5 worm cellular contexts compared by ENCODE assay signal in the genomic region with DNA sequence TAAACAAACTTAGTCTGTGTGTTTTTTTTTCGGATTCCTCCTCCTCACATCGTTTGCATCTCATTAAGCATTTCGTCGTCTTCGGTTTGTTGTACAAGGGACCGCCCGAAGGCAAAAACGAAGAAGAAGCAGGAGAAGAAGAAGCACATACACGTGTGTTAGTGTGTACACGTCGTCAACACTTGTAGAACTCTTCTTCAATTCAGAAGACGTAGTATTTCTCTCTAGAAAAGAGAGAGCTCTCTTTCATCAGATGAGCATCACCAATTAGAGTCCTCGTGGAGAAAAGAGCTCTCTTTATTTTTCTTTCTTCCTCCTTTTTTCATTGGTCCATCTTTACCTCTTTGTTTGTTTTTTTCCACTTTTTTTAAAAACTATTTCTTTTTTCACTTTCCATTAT.
TF ChIP-seq lines count a peak whose summit lies in the region.

No protein-coding gene starts in this region.

TF ChIP-seq in whole organism, L1 larva, 84 proteins besides CTCF, POLR2A, EP300 and RAD21:
- TF ChIP-seq aly-2 (tag; optimal IDR thresholded peaks at IDR 0.05; lab: Kevin White, UChicago), result no peak
- peak; percentile 66 for TF ChIP-seq lin-14 (GFP tag; optimal IDR thresholded peaks at IDR 0.05; lab: Kevin White, UChicago)
- peak in 1 of 2 experiments; percentile 8 for TF ChIP-seq lsy-2 (tag; optimal IDR thresholded peaks at IDR 0.05; lab: Kevin White, UChicago)

TF ChIP-seq in whole organism, L2 larva, 48 proteins besides CTCF, POLR2A, EP300 and RAD21:
- TF ChIP-seq lsy-2 (tag; optimal IDR thresholded peaks at IDR 0.05; lab: Kevin White, UChicago) (peak in 1 of 2 experiments; percentile 32), F13H6.1 (tag; optimal IDR thresholded peaks at IDR 0.05; lab: Kevin White, UChicago) (no peak), nhr-129 (tag; optimal IDR thresholded peaks at IDR 0.05; lab: Kevin White, UChicago) (peak; percentile 2), nhr-21 (tag; optimal IDR thresholded peaks at IDR 0.05; lab: Kevin White, UChicago) (no peak), C34F6.9 (tag; optimal IDR thresholded peaks at IDR 0.05; lab: Kevin White, UChicago) (peak; percentile 41), egl-27 (tag; optimal IDR thresholded peaks at IDR 0.05; lab: Kevin White, UChicago) (no peak)

TF ChIP-seq in whole organism, L3 larva, 47 proteins besides CTCF, POLR2A, EP300 and RAD21:
- TF ChIP-seq lin-15B (tag; optimal IDR thresholded peaks at IDR 0.05; lab: Kevin White, UChicago) (no peak), nfya-1 (tag; optimal IDR thresholded peaks at IDR 0.05; lab: Kevin White, UChicago; ENCODE audit: insufficient read depth) (peak; percentile 12), egl-27 (tag; optimal IDR thresholded peaks at IDR 0.05; lab: Kevin White, UChicago) (no peak)

TF ChIP-seq in whole organism, L4 larva, 104 proteins besides CTCF, POLR2A, EP300 and RAD21:
- peak in 1 of 2 experiments; percentile 53 for TF ChIP-seq mdl-1 (tag; optimal IDR thresholded peaks at IDR 0.05; lab: Kevin White, UChicago)
- no peak for TF ChIP-seq ceh-62 (tag; optimal IDR thresholded peaks at IDR 0.05; lab: Kevin White, UChicago)
- TF ChIP-seq ctbp-1 (GFP tag; IDR thresholded peaks at IDR 0.05; lab: Robert Waterston, UW), result 0 out of 2 replicates have a peak, but pooled peaks have one; percentile 22
- no peak for TF ChIP-seq egl-43 (GFP tag; IDR thresholded peaks at IDR 0.05; lab: Robert Waterston, UW)

TF ChIP-seq in whole organism, mixed stage, embryonic, 35 proteins besides CTCF, POLR2A, EP300 and RAD21:
- TF ChIP-seq ces-1 (GFP tag; optimal IDR thresholded peaks at IDR 0.05; lab: Kevin White, UChicago), result peak; percentile 37
- no peak for TF ChIP-seq unc-62 (GFP tag; optimal IDR thresholded peaks at IDR 0.05; lab: Kevin White, UChicago)
